Worm (Caenorhabditis elegans) whole organism, young adult: ENCODE measurements around the gene srlf-2.
"Not testable (repeated sequence)": the region's sequence is repeated elsewhere in the genome, so short reads cannot be mapped to it uniquely, and the experiment has no call there.

ENCODE experiments used
- aptf-2 ChIP-seq: fragments of 200-800 bp; sonication (Bioruptor generic); conservative IDR thresholded peaks from 2 replicates; pipeline ENCODE4 v1.3.6; 2022; ENCODE audit warnings: missing genetic modification reagents, missing genetic modification characterization, missing compliant biosample characterization
- hsf-1 ChIP-seq: fragments of 200-800 bp; sonication (Bioruptor generic); IDR thresholded peaks from 2 replicates; pipeline ENCODE4 v1.3.6; 2022; ENCODE audit warnings: missing genetic modification reagents, missing genetic modification characterization, missing compliant biosample characterization
- nhr-90 ChIP-seq: sonication (generic microtip); optimal IDR thresholded peaks from 2 replicates; lab custom pipeline; 2016; ENCODE audit warnings: missing genotype, mild to moderate bottlenecking, missing genetic modification characterization, missing compliant biosample characterization
- pbrm-1 ChIP-seq: fragments of 200-800 bp; sonication (Bioruptor generic); IDR thresholded peaks from 2 replicates; pipeline ENCODE4 v1.3.6; 2022; ENCODE audit warnings: missing genetic modification reagents, missing genetic modification characterization, missing compliant biosample characterization

ce11 chrIV:8500576-8500975, 10.6 kb downstream of the srlf-2 start:
- TF ChIP-seq pbrm-1 (GFP tag; lab: Robert Waterston, UW); hsf-1; aptf-2 (GFP tag; lab: Robert Waterston, UW); nhr-90 (tag; lab: Kevin White, UChicago): not testable (repeated sequence)
